Fruit fly (Drosophila melanogaster) whole organism, embryonic: ENCODE measurements around the gene Lamtor4.

Source experiments
- Aef1 ChIP-seq: fragments of 200-800 bp; sonication (Bioruptor generic); IDR thresholded peaks from 3 replicates; pipeline ENCODE4 v1.3.6; 2022; ENCODE audit warnings: missing biosample characterization, missing genetic modification characterization
- Antp ChIP-seq: fragments of 200-800 bp; sonication (Bioruptor generic); optimal IDR thresholded peaks from 3 replicates; lab custom pipeline; 2016; ENCODE audit warnings: missing biosample characterization, missing genetic modification characterization
- B-H1 ChIP-seq: fragments of 200-800 bp; sonication (Bioruptor generic); IDR thresholded peaks from 3 replicates; pipeline ENCODE4 v1.3.6; 2022; ENCODE audit warnings: missing biosample characterization, missing genetic modification characterization
- CG12391 ChIP-seq: fragments of 200-800 bp; sonication (Bioruptor generic); optimal IDR thresholded peaks from 3 replicates; lab custom pipeline; 2018; ENCODE audit warnings: missing biosample characterization, mild to moderate bottlenecking, missing genetic modification characterization, moderate library complexity
- CG15514 ChIP-seq: fragments of 200-800 bp; sonication (Bioruptor generic); optimal IDR thresholded peaks from 3 replicates; lab custom pipeline; 2017; ENCODE audit warnings: missing biosample characterization, missing genetic modification characterization, mild to moderate bottlenecking, moderate library complexity, missing genetic modification reagents
- CG17612 ChIP-seq: fragments of 200-800 bp; sonication (Bioruptor generic); IDR thresholded peaks from 2 replicates; pipeline ENCODE4 v1.3.6; 2022; ENCODE audit warnings: missing biosample characterization, missing genetic modification characterization
- CG18764 ChIP-seq: fragments of 200-800 bp; sonication (Bioruptor generic); optimal IDR thresholded peaks from 3 replicates; lab custom pipeline; 2016; ENCODE audit warnings: missing biosample characterization, missing genetic modification characterization
- CG2712 ChIP-seq: fragments of 200-800 bp; optimal IDR thresholded peaks from 3 replicates; lab custom pipeline; 2019; ENCODE audit warnings: missing biosample characterization, mild to moderate bottlenecking, missing genetic modification characterization, moderate library complexity
- CG31388 ChIP-seq: fragments of 200-800 bp; sonication (Bioruptor generic); optimal IDR thresholded peaks from 2 replicates; lab custom pipeline; 2016; ENCODE audit warnings: missing biosample characterization, missing genetic modification characterization
- CG32772 ChIP-seq: fragments of 200-800 bp; sonication (Bioruptor generic); IDR thresholded peaks from 2 replicates; pipeline ENCODE4 v1.3.6; 2022; ENCODE audit warnings: missing biosample characterization, missing genetic modification characterization
- CG3281 ChIP-seq: fragments of 200-800 bp; sonication (Bioruptor generic); optimal IDR thresholded peaks from 3 replicates; lab custom pipeline; 2017; ENCODE audit warnings: missing biosample characterization, mild to moderate bottlenecking, missing genetic modification characterization
- CG4404 ChIP-seq: fragments of 200-800 bp; sonication (Bioruptor generic); IDR thresholded peaks from 2 replicates; pipeline ENCODE4 v1.3.6; 2022; ENCODE audit warnings: missing biosample characterization, missing genetic modification characterization
- CG4424 ChIP-seq: fragments of 200-800 bp; sonication (Bioruptor generic); optimal IDR thresholded peaks from 3 replicates; lab custom pipeline; 2016; ENCODE audit warnings: missing biosample characterization, missing genetic modification characterization
- CG7987 ChIP-seq: fragments of 200-800 bp; sonication (Bioruptor generic); optimal IDR thresholded peaks from 2 replicates; lab custom pipeline; 2018; ENCODE audit warnings: missing biosample characterization, mild to moderate bottlenecking, missing genetic modification characterization, moderate library complexity
- CG8924 ChIP-seq: fragments of 200-800 bp; optimal IDR thresholded peaks from 3 replicates; lab custom pipeline; 2019; ENCODE audit warnings: missing biosample characterization, mild to moderate bottlenecking, missing genetic modification characterization, moderate library complexity
- CG8944 ChIP-seq: fragments of 200-800 bp; sonication (Bioruptor generic); optimal IDR thresholded peaks from 3 replicates; lab custom pipeline; 2016; ENCODE audit warnings: missing biosample characterization, missing genetic modification characterization
- Dek ChIP-seq: fragments of 200-800 bp; sonication (Bioruptor generic); optimal IDR thresholded peaks from 3 replicates; lab custom pipeline; 2019; ENCODE audit warnings: missing biosample characterization, mild to moderate bottlenecking, missing genetic modification characterization, moderate library complexity
- Dip2 ChIP-seq: fragments of 200-800 bp; sonication (Bioruptor generic); IDR thresholded peaks from 2 replicates; pipeline ENCODE4 v1.3.6; 2022; ENCODE audit warnings: missing biosample characterization, missing genetic modification characterization
- Fer1 ChIP-seq: fragments of 200-800 bp; sonication (Bioruptor generic); optimal IDR thresholded peaks from 2 replicates; lab custom pipeline; 2017; ENCODE audit warnings: missing biosample characterization, mild to moderate bottlenecking, missing genetic modification characterization
- Hey ChIP-seq: fragments of 200-800 bp; sonication (Bioruptor generic); optimal IDR thresholded peaks from 3 replicates; lab custom pipeline; 2018; ENCODE audit warnings: missing biosample characterization, mild to moderate bottlenecking, missing genetic modification characterization
- Nf-YA ChIP-seq: fragments of 200-800 bp; sonication (Bioruptor generic); IDR thresholded peaks from 2 replicates; pipeline ENCODE4 v1.3.6; 2022; ENCODE audit warnings: missing biosample characterization, missing genetic modification characterization
- Oaz ChIP-seq: fragments of 200-800 bp; sonication (Bioruptor generic); IDR thresholded peaks from 2 replicates; pipeline ENCODE4 v1.3.6; 2022; ENCODE audit warnings: missing biosample characterization, missing genetic modification characterization
- Sox102F ChIP-seq: fragments of 200-800 bp; sonication (Bioruptor generic); optimal IDR thresholded peaks from 2 replicates; lab custom pipeline; 2018; ENCODE audit warnings: missing biosample characterization, mild to moderate bottlenecking, missing genetic modification characterization, moderate library complexity
- Trl ChIP-seq, 3 experiments: fragments of >200 bp in 2 of 3; fragments of 200-800 bp in 1 of 3; sonication (Bioruptor generic) in 1 of 3; optimal IDR thresholded peaks; 2 replicates in 1 of 3; 3 replicates in 2 of 3; lab custom pipeline; 2016 to 2017; ENCODE audit warnings: missing biosample characterization in 1 of 3, missing genetic modification characterization in 1 of 3
- YL-1 ChIP-seq: fragments of 200-800 bp; sonication (Bioruptor generic); optimal IDR thresholded peaks from 3 replicates; lab custom pipeline; 2017; ENCODE audit warnings: missing biosample characterization, mild to moderate bottlenecking, missing genetic modification characterization
- ab ChIP-seq: fragments of 200-800 bp; sonication (Bioruptor generic); optimal IDR thresholded peaks from 2 replicates; lab custom pipeline; 2016; ENCODE audit warnings: missing biosample characterization, missing genetic modification characterization
- ara ChIP-seq: fragments of 200-800 bp; sonication (Bioruptor generic); IDR thresholded peaks from 2 replicates; pipeline ENCODE4 v1.3.6; 2022; ENCODE audit warnings: missing biosample characterization, missing genetic modification characterization
- cato ChIP-seq: fragments of 200-800 bp; sonication (Bioruptor generic); optimal IDR thresholded peaks from 2 replicates; lab custom pipeline; 2016; ENCODE audit warnings: missing biosample characterization, missing genetic modification characterization, borderline replicate concordance
- crp ChIP-seq, 2 experiments: fragments of 200-800 bp; sonication (Bioruptor generic); optimal IDR thresholded peaks; 2 replicates in 1 of 2; 3 replicates in 1 of 2; lab custom pipeline; 2017; ENCODE audit warnings: missing biosample characterization in 2 of 2, missing genetic modification characterization in 2 of 2, mild to moderate bottlenecking in 1 of 2, moderate library complexity in 1 of 2
- danr ChIP-seq: fragments of 200-800 bp; sonication (Bioruptor generic); IDR thresholded peaks from 2 replicates; pipeline ENCODE4 v1.3.6; 2022; ENCODE audit warnings: missing biosample characterization, missing genetic modification characterization
- dysf ChIP-seq: fragments of 200-800 bp; sonication (Bioruptor generic); IDR thresholded peaks from 3 replicates; pipeline ENCODE4 v1.3.6; 2022; ENCODE audit warnings: missing biosample characterization, missing genetic modification characterization
- eyg ChIP-seq: fragments of 200-800 bp; sonication (Bioruptor generic); optimal IDR thresholded peaks from 3 replicates; lab custom pipeline; 2016; ENCODE audit warnings: missing biosample characterization, missing genetic modification characterization
- fd64A ChIP-seq: fragments of 200-800 bp; sonication (Bioruptor generic); optimal IDR thresholded peaks from 3 replicates; lab custom pipeline; 2018; ENCODE audit warnings: missing biosample characterization, mild to moderate bottlenecking, missing genetic modification characterization
- fru ChIP-seq: fragments of >200 bp; optimal IDR thresholded peaks from 2 replicates; lab custom pipeline; 2017
- insv ChIP-seq, 2 experiments: fragments of 200-800 bp; sonication (Bioruptor generic); optimal IDR thresholded peaks; 3 replicates each; lab custom pipeline; 2016 to 2018; ENCODE audit warnings: missing biosample characterization in 2 of 2, missing genetic modification characterization in 2 of 2
- kay ChIP-seq: fragments of 200-800 bp; sonication (Bioruptor generic); optimal IDR thresholded peaks from 2 replicates; lab custom pipeline; 2016; ENCODE audit warnings: missing biosample characterization, missing genetic modification characterization
- lab ChIP-seq: fragments of 200-800 bp; sonication (Bioruptor generic); optimal IDR thresholded peaks from 3 replicates; lab custom pipeline; 2017; ENCODE audit warnings: missing biosample characterization, missing genetic modification characterization, mild to moderate bottlenecking, moderate library complexity, missing genetic modification reagents
- lilli ChIP-seq: fragments of 200-800 bp; sonication (Bioruptor generic); optimal IDR thresholded peaks from 3 replicates; lab custom pipeline; 2016; ENCODE audit warnings: missing biosample characterization, missing genetic modification characterization
- maf-S ChIP-seq: fragments of 200-800 bp; sonication (Bioruptor generic); optimal IDR thresholded peaks from 2 replicates; lab custom pipeline; 2016; ENCODE audit warnings: missing biosample characterization, missing genetic modification characterization
- mld ChIP-seq: fragments of 200-800 bp; sonication (Bioruptor generic); IDR thresholded peaks from 3 replicates; pipeline ENCODE4 v1.3.6; 2022; ENCODE audit warnings: missing biosample characterization, missing genetic modification characterization; ENCODE audit not compliant: partially characterized antibody
- nerfin-2 ChIP-seq: fragments of 200-800 bp; sonication (Bioruptor generic); IDR thresholded peaks from 2 replicates; pipeline ENCODE4 v1.3.6; 2022; ENCODE audit warnings: missing biosample characterization, missing genetic modification characterization; ENCODE audit not compliant: partially characterized antibody
- nom ChIP-seq: fragments of 200-800 bp; sonication (Bioruptor generic); optimal IDR thresholded peaks from 2 replicates; lab custom pipeline; 2017; ENCODE audit warnings: missing biosample characterization, missing genetic modification characterization, mild to moderate bottlenecking, moderate library complexity, missing genetic modification reagents
- onecut ChIP-seq: fragments of 200-800 bp; sonication (Bioruptor generic); IDR thresholded peaks from 2 replicates; pipeline ENCODE4 v1.3.6; 2022; ENCODE audit warnings: missing biosample characterization, missing genetic modification characterization
- psq ChIP-seq: fragments of 200-800 bp; sonication (Bioruptor generic); optimal IDR thresholded peaks from 2 replicates; lab custom pipeline; 2017; ENCODE audit warnings: missing biosample characterization, missing genetic modification characterization
- scrt ChIP-seq: fragments of 200-800 bp; sonication (Bioruptor generic); optimal IDR thresholded peaks from 2 replicates; lab custom pipeline; 2018; ENCODE audit warnings: missing biosample characterization, mild to moderate bottlenecking, missing genetic modification characterization, moderate library complexity
- sd ChIP-seq: fragments of 200-800 bp; sonication (Bioruptor generic); optimal IDR thresholded peaks from 3 replicates; lab custom pipeline; 2018; ENCODE audit warnings: missing biosample characterization, mild to moderate bottlenecking, missing genetic modification characterization, moderate library complexity
- sisA ChIP-seq: fragments of 200-800 bp; sonication (Bioruptor generic); IDR thresholded peaks from 2 replicates; pipeline ENCODE4 v1.3.6; 2022; ENCODE audit warnings: missing biosample characterization, missing genetic modification characterization
- sob ChIP-seq: fragments of 200-800 bp; sonication (Bioruptor generic); IDR thresholded peaks from 2 replicates; pipeline ENCODE4 v1.3.6; 2022; ENCODE audit warnings: missing biosample characterization, missing genetic modification characterization
- tin ChIP-seq: fragments of 200-800 bp; sonication (Bioruptor generic); optimal IDR thresholded peaks from 3 replicates; lab custom pipeline; 2016; ENCODE audit warnings: missing biosample characterization, missing genetic modification characterization
- tll ChIP-seq, 2 experiments: fragments of 200-800 bp in 1 of 2; fragments of >200 bp in 1 of 2; sonication (Bioruptor generic) in 1 of 2; optimal IDR thresholded peaks; 2 replicates each; lab custom pipeline; 2017 to 2019; ENCODE audit warnings: missing biosample characterization in 2 of 2, missing genetic modification characterization in 2 of 2, mild to moderate bottlenecking in 1 of 2, moderate library complexity in 1 of 2
- zen2 ChIP-seq: fragments of 200-800 bp; sonication (Bioruptor generic); IDR thresholded peaks from 3 replicates; pipeline ENCODE4 v1.3.6; 2022; ENCODE audit warnings: missing biosample characterization, missing genetic modification characterization; ENCODE audit not compliant: partially characterized antibody

Gene Lamtor4

dm6 chr3L:3878734-3879310, 17.9 kb upstream of the Lamtor4 start (continued):
- TF ChIP-seq Dek (no peak), B-H1 (GFP tag; lab: Robert Waterston, UW) (no peak), CG7987 (GFP tag; lab: Kevin White, UChicago) (no peak), Sox102F (GFP tag; lab: Kevin White, UChicago) (no peak), kay (GFP tag; lab: Kevin White, UChicago) (no peak), sisA (GFP tag; lab: Robert Waterston, UW) (no peak), crp (GFP tag; optimal IDR thresholded peaks at IDR 0.05; lab: Kevin White, UChicago) (peak in 1 of 2 experiments; percentile 50), Antp (GFP tag; lab: Kevin White, UChicago) (no peak), CG31388 (GFP tag; lab: Kevin White, UChicago) (no peak), dysf (GFP tag; lab: Robert Waterston, UW) (no peak), CG3281 (GFP tag; lab: Kevin White, UChicago) (no peak), CG4424 (no peak), psq (GFP tag; lab: Kevin White, UChicago) (no peak), danr (GFP tag; lab: Robert Waterston, UW) (no peak), onecut (no peak), ara (GFP tag; lab: Robert Waterston, UW) (no peak), tll (GFP tag; optimal IDR thresholded peaks at IDR 0.05; lab: Kevin White, UChicago) (peak in 1 of 2 experiments; percentile 56), Hey (tag; lab: Kevin White, UChicago) (no peak), tin (GFP tag; lab: Kevin White, UChicago) (no peak), sd (no peak), scrt (GFP tag; lab: Kevin White, UChicago) (no peak), CG17612 (GFP tag; lab: Robert Waterston, UW) (no peak), CG18764 (GFP tag; lab: Kevin White, UChicago) (no peak), Dip2 (GFP tag; lab: Robert Waterston, UW) (no peak), CG2712 (tag; lab: Kevin White, UChicago) (no peak), Trl (optimal IDR thresholded peaks at IDR 0.05; lab: Kevin White, UChicago) (no peak), Trl (GFP tag; optimal IDR thresholded peaks at IDR 0.05; lab: Kevin White, UChicago) (no peak), fd64A (GFP tag; lab: Kevin White, UChicago) (no peak), CG4404 (GFP tag; lab: Robert Waterston, UW) (no peak), nom (GFP tag; lab: Kevin White, UChicago) (peak; percentile 95), YL-1 (GFP tag; lab: Kevin White, UChicago) (no peak), Nf-YA (no peak), CG12391 (tag; lab: Kevin White, UChicago) (no peak), CG8924 (tag; lab: Kevin White, UChicago) (no peak), nerfin-2 (GFP tag; lab: Robert Waterston, UW) (no peak), ab (GFP tag; lab: Kevin White, UChicago) (no peak), lab (no peak), CG15514 (GFP tag; lab: Kevin White, UChicago) (no peak), maf-S (GFP tag; lab: Kevin White, UChicago) (no peak), Aef1 (GFP tag; lab: Robert Waterston, UW) (no peak), mld (GFP tag; lab: Robert Waterston, UW) (no peak), Fer1 (GFP tag; lab: Kevin White, UChicago) (no peak), lilli (GFP tag; lab: Kevin White, UChicago) (no peak), cato (no peak), insv (GFP tag; optimal IDR thresholded peaks at IDR 0.05; lab: Kevin White, UChicago) (no peak), CG32772 (GFP tag; lab: Robert Waterston, UW) (no peak), zen2 (peak; percentile 27; the same call in 1 of the 3 replicates), Oaz (GFP tag; lab: Robert Waterston, UW) (no peak), eyg (GFP tag; lab: Kevin White, UChicago) (no peak), sob (GFP tag; lab: Robert Waterston, UW) (no peak), fru (no peak), CG8944 (GFP tag; lab: Kevin White, UChicago) (no peak)
